Worm (Caenorhabditis elegans): ENCODE measurements around the gene mrps-5.

DNA sequence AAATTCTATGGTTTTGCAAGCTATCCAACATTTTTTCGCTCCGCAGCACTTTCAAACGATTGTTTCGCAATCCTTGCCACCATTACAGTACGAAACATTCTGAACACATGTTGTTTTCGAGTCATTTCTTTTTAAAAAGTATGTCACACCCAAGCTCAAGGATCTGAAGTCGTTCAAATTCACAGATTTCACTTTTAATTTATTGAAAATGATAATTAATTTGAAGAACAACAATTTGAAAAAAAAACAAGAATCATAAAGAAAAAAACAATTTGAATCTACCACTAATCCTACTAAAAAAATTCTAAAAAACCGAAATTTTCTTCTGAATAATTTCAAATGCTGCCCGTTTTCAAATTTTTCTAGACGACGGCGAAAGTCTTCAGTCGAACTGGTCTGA, 29.1 kb downstream of the mrps-5 start, which contains the start of gene C14C10.2:
- TF ChIP-seq nhr-19 (GFP tag; conservative IDR thresholded peaks at IDR 0.05), result no peak
- no peak for TF ChIP-seq ztf-11 (tag; optimal IDR thresholded peaks at IDR 0.05)
- TF ChIP-seq lin-39 (tag; optimal IDR thresholded peaks at IDR 0.05), result no peak

All from whole organism, L1 larva.